Fruit fly (Drosophila melanogaster) whole organism, embryonic: Measurements from ENCODE around the gene CG15336.

Experiments
- Abd-B ChIP-seq: fragments of 200-800 bp; sonication (Bioruptor generic); optimal IDR thresholded peaks from 2 replicates; lab custom pipeline; 2018; ENCODE audit warnings: missing biosample characterization, mild to moderate bottlenecking, missing genetic modification characterization, moderate library complexity
- B-H1 ChIP-seq: fragments of 200-800 bp; sonication (Bioruptor generic); IDR thresholded peaks from 3 replicates; pipeline ENCODE4 v1.3.6; 2022; ENCODE audit warnings: missing biosample characterization, missing genetic modification characterization
- CG10274 ChIP-seq: fragments of 200-800 bp; sonication (Bioruptor generic); optimal IDR thresholded peaks from 3 replicates; lab custom pipeline; 2017; ENCODE audit warnings: missing biosample characterization, mild to moderate bottlenecking, missing genetic modification characterization
- CG11696 ChIP-seq: fragments of 200-800 bp; sonication (Bioruptor generic); IDR thresholded peaks from 2 replicates; pipeline ENCODE4 v1.3.6; 2022; ENCODE audit warnings: missing biosample characterization, missing genetic modification characterization
- CG13123 ChIP-seq: fragments of 200-800 bp; sonication (Bioruptor generic); optimal IDR thresholded peaks from 2 replicates; lab custom pipeline; 2016; ENCODE audit warnings: missing biosample characterization, missing genetic modification characterization
- CG14441 ChIP-seq: fragments of 200-800 bp; sonication (Bioruptor generic); IDR thresholded peaks from 2 replicates; pipeline ENCODE4 v1.3.6; 2022; ENCODE audit warnings: missing biosample characterization, missing genetic modification characterization
- CG18262 ChIP-seq: fragments of 200-800 bp; optimal IDR thresholded peaks from 3 replicates; lab custom pipeline; 2019; ENCODE audit warnings: missing biosample characterization, mild to moderate bottlenecking, missing genetic modification characterization, moderate library complexity
- CG32532 ChIP-seq: fragments of 200-800 bp; sonication (Bioruptor generic); IDR thresholded peaks from 2 replicates; pipeline ENCODE4 v1.3.6; 2022; ENCODE audit warnings: missing biosample characterization, missing genetic modification characterization
- CG34376 ChIP-seq: fragments of 200-800 bp; sonication (Bioruptor generic); optimal IDR thresholded peaks from 2 replicates; lab custom pipeline; 2018; ENCODE audit warnings: missing biosample characterization, mild to moderate bottlenecking, missing genetic modification characterization
- CG3995 ChIP-seq: fragments of 200-800 bp; sonication (Bioruptor generic); optimal IDR thresholded peaks from 3 replicates; lab custom pipeline; 2016; ENCODE audit warnings: missing biosample characterization, missing genetic modification characterization
- CG4854 ChIP-seq: fragments of 200-800 bp; sonication (Bioruptor generic); optimal IDR thresholded peaks from 2 replicates; lab custom pipeline; 2016; ENCODE audit warnings: missing biosample characterization, missing genetic modification characterization, inconsistent platforms
- CG6813 ChIP-seq: fragments of 200-800 bp; sonication (Bioruptor generic); optimal IDR thresholded peaks from 2 replicates; lab custom pipeline; 2017; ENCODE audit warnings: missing biosample characterization, missing genetic modification characterization, mild to moderate bottlenecking, moderate library complexity, missing genetic modification reagents
- CG7745 ChIP-seq: fragments of 200-800 bp; sonication (Bioruptor generic); optimal IDR thresholded peaks from 2 replicates; lab custom pipeline; 2018; ENCODE audit warnings: missing biosample characterization, mild to moderate bottlenecking, missing genetic modification characterization, moderate library complexity
- CG7839 ChIP-seq: fragments of 200-800 bp; sonication (Bioruptor generic); optimal IDR thresholded peaks from 3 replicates; lab custom pipeline; 2018; ENCODE audit warnings: missing biosample characterization, mild to moderate bottlenecking, missing genetic modification characterization, moderate library complexity
- CG9932 ChIP-seq: fragments of 200-800 bp; sonication (Bioruptor generic); IDR thresholded peaks from 2 replicates; pipeline ENCODE4 v1.3.6; 2022; ENCODE audit warnings: missing biosample characterization, missing genetic modification characterization
- CkIIα-i1 ChIP-seq: fragments of 200-800 bp; sonication (Bioruptor generic); IDR thresholded peaks from 2 replicates; pipeline ENCODE4 v1.3.6; 2022; ENCODE audit warnings: missing biosample characterization, missing genetic modification characterization
- D ChIP-seq, 2 experiments: fragments of 200-800 bp in 1 of 2; fragments of >200 bp in 1 of 2; sonication (Bioruptor generic) in 1 of 2; optimal IDR thresholded peaks; 2 replicates in 1 of 2; 3 replicates in 1 of 2; lab custom pipeline; 2017; ENCODE audit warnings: mild to moderate bottlenecking in 1 of 2, missing biosample characterization in 1 of 2, missing genetic modification characterization in 1 of 2, missing genetic modification reagents in 1 of 2
- Deaf1 ChIP-seq: fragments of 200-800 bp; optimal IDR thresholded peaks from 3 replicates; lab custom pipeline; 2019; ENCODE audit warnings: missing biosample characterization, mild to moderate bottlenecking, missing genetic modification characterization, moderate library complexity
- Gug ChIP-seq: fragments of 200-800 bp; sonication (Bioruptor generic); IDR thresholded peaks from 4 replicates; pipeline ENCODE4 v1.3.6; 2022; ENCODE audit warnings: missing biosample characterization, missing genetic modification characterization
- Hand ChIP-seq: fragments of 200-800 bp; sonication (Bioruptor generic); optimal IDR thresholded peaks from 2 replicates; lab custom pipeline; 2017; ENCODE audit warnings: mild to moderate bottlenecking, missing biosample characterization, missing genetic modification reagents, missing genetic modification characterization
- HmgD ChIP-seq: fragments of 200-800 bp; sonication (Bioruptor generic); optimal IDR thresholded peaks from 3 replicates; lab custom pipeline; 2016; ENCODE audit warnings: missing biosample characterization, missing genetic modification characterization
- MBD-R2 ChIP-seq: fragments of 200-800 bp; sonication (Bioruptor generic); IDR thresholded peaks from 2 replicates; pipeline ENCODE4 v1.3.6; 2022; ENCODE audit warnings: missing biosample characterization, missing genetic modification characterization
- NFAT ChIP-seq: fragments of 200-800 bp; sonication (Bioruptor generic); IDR thresholded peaks from 2 replicates; pipeline ENCODE4 v1.3.6; 2022; ENCODE audit warnings: missing biosample characterization, missing genetic modification characterization
- NK7.1 ChIP-seq: fragments of 200-800 bp; sonication (Bioruptor generic); optimal IDR thresholded peaks from 3 replicates; lab custom pipeline; 2016; ENCODE audit warnings: missing biosample characterization, missing genetic modification characterization
- Ptx1 ChIP-seq: fragments of 200-800 bp; sonication (Bioruptor generic); IDR thresholded peaks from 2 replicates; pipeline ENCODE4 v1.3.6; 2022; ENCODE audit warnings: missing biosample characterization, missing genetic modification characterization
- Rx ChIP-seq: fragments of 200-800 bp; sonication (Bioruptor generic); IDR thresholded peaks from 2 replicates; pipeline ENCODE4 v1.3.6; 2022; ENCODE audit warnings: missing biosample characterization, missing genetic modification characterization
- Sin3A ChIP-seq: fragments of >200 bp; optimal IDR thresholded peaks from 2 replicates; lab custom pipeline; 2018
- Spps ChIP-seq: fragments of 200-800 bp; sonication (Bioruptor generic); optimal IDR thresholded peaks from 2 replicates; lab custom pipeline; 2018; ENCODE audit warnings: missing biosample characterization, mild to moderate bottlenecking, missing genetic modification characterization
- Trl ChIP-seq, 3 experiments: fragments of >200 bp in 2 of 3; fragments of 200-800 bp in 1 of 3; sonication (Bioruptor generic) in 1 of 3; optimal IDR thresholded peaks; 2 replicates in 1 of 3; 3 replicates in 2 of 3; lab custom pipeline; 2016 to 2017; ENCODE audit warnings: missing biosample characterization in 1 of 3, missing genetic modification characterization in 1 of 3
- abd-A ChIP-seq: fragments of 200-800 bp; sonication (Bioruptor generic); optimal IDR thresholded peaks from 3 replicates; lab custom pipeline; 2019; ENCODE audit warnings: missing biosample characterization, mild to moderate bottlenecking, missing genetic modification characterization, moderate library complexity
- ash1 ChIP-seq: fragments of 200-800 bp; sonication (Bioruptor generic); optimal IDR thresholded peaks from 2 replicates; lab custom pipeline; 2018; ENCODE audit warnings: missing biosample characterization, mild to moderate bottlenecking, missing genetic modification characterization
- cad ChIP-seq: fragments of >200 bp; optimal IDR thresholded peaks from 2 replicates; lab custom pipeline; 2017; ENCODE audit warnings: missing biosample characterization, missing genetic modification characterization
- cas ChIP-seq: fragments of 200-800 bp; sonication (Bioruptor generic); IDR thresholded peaks from 2 replicates; pipeline ENCODE4 v1.3.6; 2022; ENCODE audit warnings: missing biosample characterization, missing genetic modification characterization
- corto ChIP-seq: fragments of 200-800 bp; sonication (Bioruptor generic); optimal IDR thresholded peaks from 2 replicates; lab custom pipeline; 2016; ENCODE audit warnings: missing biosample characterization, mild to moderate bottlenecking, missing genetic modification characterization, moderate library complexity
- emc ChIP-seq: fragments of 200-800 bp; sonication (Bioruptor generic); optimal IDR thresholded peaks from 2 replicates; lab custom pipeline; 2016; ENCODE audit warnings: missing biosample characterization, missing genetic modification characterization
- eve ChIP-seq, 2 experiments: fragments of >200 bp; optimal IDR thresholded peaks; 2 replicates each; lab custom pipeline; 2017; ENCODE audit warnings: missing biosample characterization in 2 of 2, missing genetic modification characterization in 2 of 2
- grau ChIP-seq: fragments of 200-800 bp; optimal IDR thresholded peaks from 3 replicates; lab custom pipeline; 2019; ENCODE audit warnings: missing biosample characterization, mild to moderate bottlenecking, missing genetic modification characterization, moderate library complexity
- gro ChIP-seq: fragments of 200-800 bp; sonication (Bioruptor generic); optimal IDR thresholded peaks from 2 replicates; lab custom pipeline; 2016; ENCODE audit warnings: missing biosample characterization, missing genetic modification characterization
- jing ChIP-seq: fragments of 200-800 bp; sonication (Bioruptor generic); optimal IDR thresholded peaks from 2 replicates; lab custom pipeline; 2018; ENCODE audit warnings: missing biosample characterization, mild to moderate bottlenecking, missing genetic modification characterization
- ken ChIP-seq: fragments of 200-800 bp; sonication (Bioruptor generic); IDR thresholded peaks from 3 replicates; pipeline ENCODE4 v1.3.6; 2022; ENCODE audit warnings: missing biosample characterization, missing genetic modification characterization
- lmd ChIP-seq: fragments of 200-800 bp; sonication (Bioruptor generic); IDR thresholded peaks from 2 replicates; pipeline ENCODE4 v1.3.6; 2022; ENCODE audit warnings: missing biosample characterization, missing genetic modification characterization
- onecut ChIP-seq: fragments of 200-800 bp; sonication (Bioruptor generic); IDR thresholded peaks from 2 replicates; pipeline ENCODE4 v1.3.6; 2022; ENCODE audit warnings: missing biosample characterization, missing genetic modification characterization
- row ChIP-seq: fragments of 200-800 bp; sonication (Bioruptor generic); IDR thresholded peaks from 3 replicates; pipeline ENCODE4 v1.3.6; 2022; ENCODE audit warnings: missing biosample characterization, missing genetic modification characterization
- sens ChIP-seq: fragments of 200-800 bp; sonication (Bioruptor generic); peaks from one replicate; lab custom pipeline; 2016; ENCODE audit warnings: missing biosample characterization, missing genetic modification characterization
- sqz ChIP-seq: fragments of 200-800 bp; sonication (Bioruptor generic); optimal IDR thresholded peaks from 3 replicates; lab custom pipeline; 2018; ENCODE audit warnings: missing biosample characterization, mild to moderate bottlenecking, missing genetic modification characterization
- tgo ChIP-seq: fragments of 200-800 bp; sonication (Bioruptor generic); IDR thresholded peaks from 3 replicates; pipeline ENCODE4 v1.3.6; 2022; ENCODE audit warnings: missing biosample characterization, missing genetic modification characterization
- tx ChIP-seq: fragments of 200-800 bp; sonication (Bioruptor generic); optimal IDR thresholded peaks from 2 replicates; lab custom pipeline; 2016; ENCODE audit warnings: missing biosample characterization, missing genetic modification characterization
- unpg ChIP-seq: fragments of 200-800 bp; sonication (Bioruptor generic); optimal IDR thresholded peaks from 3 replicates; lab custom pipeline; 2018; ENCODE audit warnings: missing biosample characterization, mild to moderate bottlenecking, missing genetic modification characterization, moderate library complexity
- vnd ChIP-seq: fragments of 200-800 bp; sonication (Bioruptor generic); IDR thresholded peaks from 3 replicates; pipeline ENCODE4 v1.3.6; 2022; ENCODE audit warnings: missing biosample characterization, missing genetic modification characterization; ENCODE audit not compliant: partially characterized antibody
- zen ChIP-seq: fragments of 200-800 bp; sonication (Bioruptor generic); optimal IDR thresholded peaks from 3 replicates; lab custom pipeline; 2018; ENCODE audit warnings: missing biosample characterization, mild to moderate bottlenecking, missing genetic modification characterization, moderate library complexity
- zfh2 ChIP-seq: fragments of 200-800 bp; sonication (Bioruptor generic); optimal IDR thresholded peaks from 2 replicates; lab custom pipeline; 2016; ENCODE audit warnings: missing biosample characterization, missing genetic modification characterization

CG15336 gene

DNA sequence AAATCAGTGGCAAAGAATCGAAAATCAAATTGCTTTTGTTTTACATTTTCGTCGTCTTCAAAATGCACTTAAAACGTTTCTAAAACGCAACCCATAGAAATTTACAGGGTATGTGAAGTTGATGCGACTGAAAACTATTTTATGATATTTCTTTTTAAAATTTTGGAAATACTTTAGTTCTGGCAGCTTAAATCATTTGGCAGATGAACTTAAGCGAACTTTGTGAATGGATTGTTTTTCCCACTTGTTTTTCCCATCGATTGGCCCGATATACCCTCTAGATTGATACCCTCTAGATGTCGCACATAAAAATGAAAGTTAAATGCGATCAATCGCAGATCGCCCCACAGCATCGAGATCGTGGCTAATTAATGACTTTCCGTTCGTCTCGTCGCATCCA lies 21.6 kb upstream of the CG15336 start (continued):
- TF ChIP-seq CG6813 (GFP tag; lab: Kevin White, UChicago) (peak; percentile 43), NK7.1 (GFP tag; lab: Kevin White, UChicago) (no peak), MBD-R2 (GFP tag; lab: Robert Waterston, UW) (no peak), onecut (GFP tag; lab: Robert Waterston, UW) (0 out of 2 replicates have a peak, but pooled peaks have one; percentile 14), cad (GFP tag; lab: Kevin White, UChicago) (no peak), CG7839 (tag; lab: Kevin White, UChicago) (peak; percentile 64), CG14441 (GFP tag; lab: Robert Waterston, UW) (peak; percentile 46; the same call in 1 of the 2 replicates), abd-A (tag; lab: Kevin White, UChicago) (no peak), tgo (GFP tag; lab: Robert Waterston, UW) (peak; percentile 45; the same call in 1 of the 3 replicates), CG32532 (GFP tag; lab: Robert Waterston, UW) (no peak), cas (GFP tag; lab: Robert Waterston, UW) (no peak), Spps (peak; percentile 32), vnd (GFP tag; lab: Robert Waterston, UW) (no peak), CG3995 (GFP tag; lab: Kevin White, UChicago) (no peak), Abd-B (GFP tag; lab: Kevin White, UChicago) (peak; percentile 59), sqz (GFP tag; lab: Kevin White, UChicago) (no peak), HmgD (GFP tag; lab: Kevin White, UChicago) (no peak), ken (GFP tag; lab: Robert Waterston, UW) (peak; percentile 75), row (GFP tag; lab: Robert Waterston, UW) (peak; percentile 67), Trl (optimal IDR thresholded peaks at IDR 0.05; lab: Kevin White, UChicago) (no peak), Trl (GFP tag; optimal IDR thresholded peaks at IDR 0.05; lab: Kevin White, UChicago) (peak; percentile 21), Sin3A (lab: Kevin White, UChicago) (no peak), jing (GFP tag; lab: Kevin White, UChicago) (peak; percentile 52), CG13123 (GFP tag; lab: Kevin White, UChicago) (no peak), ash1 (GFP tag; lab: Kevin White, UChicago) (no peak), NFAT (GFP tag; lab: Robert Waterston, UW) (no peak), lmd (GFP tag; lab: Robert Waterston, UW) (peak; percentile 60), corto (no peak), CG11696 (GFP tag; lab: Robert Waterston, UW) (no peak), zfh2 (GFP tag; lab: Kevin White, UChicago) (no peak), CG34376 (GFP tag; lab: Kevin White, UChicago) (no peak), Gug (GFP tag; lab: Robert Waterston, UW) (peak; percentile 26; the same call in 1 of the 4 replicates), eve (GFP tag; optimal IDR thresholded peaks at IDR 0.05; lab: Kevin White, UChicago) (no peak), gro (no peak), CG4854 (GFP tag; lab: Kevin White, UChicago) (no peak), tx (GFP tag; lab: Kevin White, UChicago) (peak; percentile 39), sens (peak; percentile 93), CG10274 (GFP tag; lab: Kevin White, UChicago) (no peak), CG9932 (GFP tag; lab: Robert Waterston, UW) (no peak), unpg (GFP tag; lab: Kevin White, UChicago) (peak; percentile 73), Rx (GFP tag; lab: Robert Waterston, UW) (peak; percentile 59; the same call in 1 of the 2 replicates), CG7745 (tag; lab: Kevin White, UChicago) (no peak), D (optimal IDR thresholded peaks at IDR 0.05; lab: Kevin White, UChicago) (no peak), D (GFP tag; optimal IDR thresholded peaks at IDR 0.05; lab: Kevin White, UChicago) (peak; percentile 63), B-H1 (GFP tag; lab: Robert Waterston, UW) (0 out of 3 replicates have a peak, but pooled peaks have one; percentile 32), CkIIα-i1 (GFP tag; lab: Robert Waterston, UW) (no peak), CG18262 (tag; lab: Kevin White, UChicago) (peak; percentile 80), Hand (GFP tag; lab: Kevin White, UChicago) (no peak), zen (peak; percentile 56), Ptx1 (peak; percentile 67), grau (tag; lab: Kevin White, UChicago) (peak; percentile 57), Deaf1 (no peak), emc (GFP tag; lab: Kevin White, UChicago) (no peak)
